Worm (Caenorhabditis elegans): ENCODE measurements around the gene W03C9.1.

The W03C9.1 gene

ce11 chrII:11980110-11980509 lies 18.2 kb upstream of the W03C9.1 start (continued):
- TF ChIP-seq unc-3 (GFP tag; conservative IDR thresholded peaks at IDR 0.05): 0 out of 2 replicates have a peak, but pooled peaks have one; percentile 13
- TF ChIP-seq unc-3 (tag; optimal IDR thresholded peaks at IDR 0.05): peak; percentile 35
- peak; percentile 21 for TF ChIP-seq eyg-1 (tag; optimal IDR thresholded peaks at IDR 0.05)
- TF ChIP-seq tbx-7 (tag; optimal IDR thresholded peaks at IDR 0.05): peak; percentile 34
- TF ChIP-seq tbx-2 (tag; optimal IDR thresholded peaks at IDR 0.05): peak; percentile 79
- TF ChIP-seq ztf-16 (tag; optimal IDR thresholded peaks at IDR 0.05): peak; percentile 24
- peak; percentile 32 for TF ChIP-seq ttx-3 (tag; optimal IDR thresholded peaks at IDR 0.05)
- TF ChIP-seq ceh-48 (tag; optimal IDR thresholded peaks at IDR 0.05): no peak
- no peak for TF ChIP-seq ceh-22 (tag; optimal IDR thresholded peaks at IDR 0.05)

- TF ChIP-seq pqm-1 (tag; optimal IDR thresholded peaks at IDR 0.05): no peak
- TF ChIP-seq tbx-2 (tag; optimal IDR thresholded peaks at IDR 0.05): no peak
- no peak for TF ChIP-seq ceh-31 (tag; optimal IDR thresholded peaks at IDR 0.05)
- TF ChIP-seq nhr-232 (tag; optimal IDR thresholded peaks at IDR 0.05): no peak
- TF ChIP-seq K09A11.1 (tag; optimal IDR thresholded peaks at IDR 0.05; ENCODE audit: insufficient read depth): no peak
- TF ChIP-seq nhr-11 (tag; optimal IDR thresholded peaks at IDR 0.05): no peak
- TF ChIP-seq ahr-1 (tag; optimal IDR thresholded peaks at IDR 0.05): no peak
- TF ChIP-seq Y22D7AL.16 (tag; optimal IDR thresholded peaks at IDR 0.05): no peak
- peak; percentile 14 for TF ChIP-seq ceh-2 (tag; optimal IDR thresholded peaks at IDR 0.05)
- no peak for TF ChIP-seq unc-86 (tag; optimal IDR thresholded peaks at IDR 0.05)
- no peak for TF ChIP-seq ceh-19 (GFP tag; optimal IDR thresholded peaks at IDR 0.05)
- TF ChIP-seq ama-1 (optimal IDR thresholded peaks at IDR 0.05): peak; percentile 45
- TF ChIP-seq pros-1 (tag; optimal IDR thresholded peaks at IDR 0.05): no peak
- no peak for TF ChIP-seq F13H6.1 (tag; optimal IDR thresholded peaks at IDR 0.05)
- TF ChIP-seq unc-3 (GFP tag; conservative IDR thresholded peaks at IDR 0.05): no peak
- TF ChIP-seq unc-3 (tag; optimal IDR thresholded peaks at IDR 0.05): peak; percentile 41
- no peak; the same call in 1 of the 2 replicates for TF ChIP-seq sox-2 (GFP tag; IDR thresholded peaks at IDR 0.05)
- TF ChIP-seq nfya-1 (tag; optimal IDR thresholded peaks at IDR 0.05): peak; percentile 0
- TF ChIP-seq gmeb-2 (tag; optimal IDR thresholded peaks at IDR 0.05): no peak
Measured at ce11 chrII:11979449-11980095, 17.6 kb upstream of the W03C9.1 start, which contains the start of the genes ash-2 and Y17G7B.20. Gene ash-2, plus strand, starts transcription at chrII:11979838. Gene Y17G7B.20, minus strand, starts transcription at chrII:11979844.

- TF ChIP-seq ets-4 (tag; optimal IDR thresholded peaks at IDR 0.05): no peak
- no peak for TF ChIP-seq pat-9 (tag; optimal IDR thresholded peaks at IDR 0.05)
- no peak for TF ChIP-seq eyg-1 (tag; optimal IDR thresholded peaks at IDR 0.05)
- TF ChIP-seq rnt-1 (tag; optimal IDR thresholded peaks at IDR 0.05): no peak
- TF ChIP-seq elt-2 (tag; optimal IDR thresholded peaks at IDR 0.05): no peak
- TF ChIP-seq unc-3 (GFP tag; conservative IDR thresholded peaks at IDR 0.05): no peak
- TF ChIP-seq unc-3 (tag; optimal IDR thresholded peaks at IDR 0.05): no peak
Measured at ce11 chrII:11978920-11979319, 17.0 kb upstream of the W03C9.1 start.

ce11 chrII:11978478-11978877 lies 16.6 kb upstream of the W03C9.1 start:
- no peak for TF ChIP-seq ceh-14 (tag; optimal IDR thresholded peaks at IDR 0.05)
- TF ChIP-seq elt-2 (tag; optimal IDR thresholded peaks at IDR 0.05): no peak
- TF ChIP-seq rnt-1 (tag; optimal IDR thresholded peaks at IDR 0.05): no peak
- TF ChIP-seq pros-1 (tag; optimal IDR thresholded peaks at IDR 0.05): no peak

- TF ChIP-seq ztf-16 (tag; optimal IDR thresholded peaks at IDR 0.05) (no peak), ceh-30 (tag; optimal IDR thresholded peaks at IDR 0.05) (no peak), ceh-19 (GFP tag; optimal IDR thresholded peaks at IDR 0.05) (no peak), ceh-31 (tag; optimal IDR thresholded peaks at IDR 0.05) (no peak), unc-86 (tag; optimal IDR thresholded peaks at IDR 0.05) (no peak), ceh-9 (tag; optimal IDR thresholded peaks at IDR 0.05) (no peak), ama-1 (optimal IDR thresholded peaks at IDR 0.05) (peak; percentile 73), C08G9.2 (tag; optimal IDR thresholded peaks at IDR 0.05) (peak; percentile 33), sox-2 (GFP tag; IDR thresholded peaks at IDR 0.05) (no peak), pat-9 (tag; optimal IDR thresholded peaks at IDR 0.05) (no peak), hlh-6 (tag; optimal IDR thresholded peaks at IDR 0.05) (peak; percentile 23)
Measured at ce11 chrII:11977363-11977762, 15.4 kb upstream of the W03C9.1 start, which contains the start of gene Y17G7B.21. Gene Y17G7B.21, minus strand, starts transcription at chrII:11977661.

Data from whole organism, late embryonic.